Worm (Caenorhabditis elegans) whole organism, late embryonic: ENCODE data around the gene srj-1.

ENCODE experiments used
- ahr-1 ChIP-seq: sonication (generic microtip); optimal IDR thresholded peaks from 2 replicates; lab custom pipeline; 2016; ENCODE audit warnings: missing genetic modification characterization, missing compliant biosample characterization
- ama-1 ChIP-seq: fragments of 150-350 bp; optimal IDR thresholded peaks from 2 replicates; lab custom pipeline; 2014
- ceh-6 ChIP-seq: fragments of 200-800 bp; sonication (Bioruptor generic); optimal IDR thresholded peaks from 2 replicates; lab custom pipeline; 2018; ENCODE audit warnings: mild to moderate bottlenecking, missing genetic modification characterization, missing compliant biosample characterization
- mec-3 ChIP-seq: sonication (generic microtip); optimal IDR thresholded peaks from 2 replicates; lab custom pipeline; 2016; ENCODE audit warnings: borderline replicate concordance, missing genetic modification characterization, missing compliant biosample characterization
- pha-4 ChIP-seq: fragments of 150-350 bp; optimal IDR thresholded peaks from 2 replicates; lab custom pipeline; 2018; ENCODE audit warnings: missing biosample characterization, missing genetic modification reagents, missing genetic modification characterization
- pqm-1 ChIP-seq: sonication (generic microtip); optimal IDR thresholded peaks from 2 replicates; lab custom pipeline; 2016; ENCODE audit warnings: missing genetic modification characterization, missing compliant biosample characterization
- pros-1 ChIP-seq: fragments of 150-350 bp; optimal IDR thresholded peaks from 2 replicates; lab custom pipeline; 2014; ENCODE audit warnings: missing biosample characterization, missing genetic modification reagents, missing genetic modification characterization
- rnt-1 ChIP-seq: sonication (generic microtip); optimal IDR thresholded peaks from 2 replicates; lab custom pipeline; 2016; ENCODE audit warnings: missing genetic modification characterization, missing compliant biosample characterization

DNA sequence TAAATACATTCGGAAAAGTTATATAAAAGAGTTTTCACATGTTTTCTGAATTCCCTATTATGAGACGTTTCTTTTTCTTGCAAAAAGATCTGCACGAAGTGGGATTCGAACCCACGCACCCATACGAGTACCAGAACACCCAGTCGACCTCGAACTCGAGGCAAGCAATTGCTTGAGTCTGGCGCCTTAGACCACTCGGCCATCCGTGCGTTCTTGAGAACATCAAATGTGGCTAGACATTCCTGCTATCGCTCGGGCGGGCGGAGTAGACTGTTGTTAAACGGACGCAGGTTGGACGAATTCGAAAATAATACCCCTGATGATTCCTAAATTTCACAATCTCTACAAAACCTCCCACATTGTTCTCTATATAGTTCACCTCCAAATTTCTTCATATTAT lies 36.8 kb downstream of the srj-1 start:
- no peak for TF ChIP-seq pqm-1 (tag; lab: Kevin White, UChicago)
- TF ChIP-seq ahr-1 (tag; lab: Kevin White, UChicago) = no peak
- no peak for TF ChIP-seq pros-1 (tag; lab: Kevin White, UChicago)
- no peak for TF ChIP-seq rnt-1 (tag; lab: Kevin White, UChicago)
- TF ChIP-seq mec-3 (tag; lab: Kevin White, UChicago) = no peak
- no peak for TF ChIP-seq ama-1
- peak; percentile 44 for TF ChIP-seq ceh-6 (GFP tag; lab: Kevin White, UChicago)
- no peak for TF ChIP-seq pha-4 (tag; lab: Kevin White, UChicago)
